Worm (Caenorhabditis elegans) whole organism, early embryonic: ENCODE data around the gene K09B3.1.

Experiments
- B0310.2 ChIP-seq: sonication (generic microtip); optimal IDR thresholded peaks from 2 replicates; lab custom pipeline; 2016; ENCODE audit warnings: mild to moderate bottlenecking, missing genetic modification characterization, missing compliant biosample characterization
- F13C5.2 ChIP-seq: sonication (generic microtip); optimal IDR thresholded peaks from 2 replicates; lab custom pipeline; 2017; ENCODE audit warnings: mild to moderate bottlenecking, missing genetic modification characterization, inconsistent platforms, missing compliant biosample characterization
- aly-1 ChIP-seq: sonication (generic microtip); optimal IDR thresholded peaks from 2 replicates; lab custom pipeline; 2016; ENCODE audit warnings: missing genetic modification characterization, missing compliant biosample characterization
- ama-1 ChIP-seq: fragments of 150-350 bp; optimal IDR thresholded peaks from 2 replicates; lab custom pipeline; 2014
- ceh-13 ChIP-seq: fragments of 200-800 bp; sonication (Bioruptor generic); optimal IDR thresholded peaks from 2 replicates; lab custom pipeline; 2018; ENCODE audit warnings: mild to moderate bottlenecking, missing genetic modification characterization, missing compliant biosample characterization
- ceh-36 ChIP-seq: sonication (generic microtip); optimal IDR thresholded peaks from 2 replicates; lab custom pipeline; 2016; ENCODE audit warnings: missing genetic modification characterization, inconsistent platforms, missing compliant biosample characterization
- ets-7 ChIP-seq: sonication (generic microtip); optimal IDR thresholded peaks from 2 replicates; lab custom pipeline; 2016; ENCODE audit warnings: missing genotype, missing genetic modification characterization, missing compliant biosample characterization
- flt-1 ChIP-seq: fragments of 200-800 bp; sonication (Bioruptor generic); IDR thresholded peaks from 2 replicates; pipeline ENCODE4 v1.3.6; 2022; ENCODE audit warnings: missing genetic modification characterization, missing compliant biosample characterization
- hmbx-1 ChIP-seq: sonication (generic microtip); optimal IDR thresholded peaks from 2 replicates; lab custom pipeline; 2016; ENCODE audit warnings: mild to moderate bottlenecking, missing genetic modification characterization, missing compliant biosample characterization
- hmg-4 ChIP-seq: fragments of 200-800 bp; sonication (Bioruptor generic); optimal IDR thresholded peaks from 2 replicates; lab custom pipeline; 2018; ENCODE audit warnings: mild to moderate bottlenecking, missing genetic modification characterization, missing compliant biosample characterization
- hnd-1 ChIP-seq: sonication (generic microtip); optimal IDR thresholded peaks from 2 replicates; lab custom pipeline; 2016; ENCODE audit warnings: missing genetic modification characterization, missing compliant biosample characterization
- pes-1 ChIP-seq: fragments of 200-800 bp; sonication (Bioruptor generic); IDR thresholded peaks from 2 replicates; pipeline ENCODE4 v1.3.6; 2022; ENCODE audit warnings: missing genetic modification reagents, missing genetic modification characterization, missing compliant biosample characterization
- scrt-1 ChIP-seq: fragments of 200-800 bp; sonication (Bioruptor generic); IDR thresholded peaks from 2 replicates; pipeline ENCODE4 v1.3.6; 2022; ENCODE audit warnings: missing genetic modification characterization, missing compliant biosample characterization
- sea-1 ChIP-seq: fragments of 200-800 bp; sonication (Bioruptor generic); conservative IDR thresholded peaks from 2 replicates; pipeline ENCODE4 v1.3.6; 2022; ENCODE audit warnings: missing genetic modification characterization, missing compliant biosample characterization
- tbx-11 ChIP-seq: fragments of 200-800 bp; sonication (Bioruptor generic); IDR thresholded peaks from 2 replicates; pipeline ENCODE4 v1.3.6; 2022; ENCODE audit warnings: missing genetic modification characterization, missing compliant biosample characterization
- tbx-37 ChIP-seq: fragments of 200-800 bp; sonication (Bioruptor generic); conservative IDR thresholded peaks from 2 replicates; pipeline ENCODE4 v1.3.6; 2022; ENCODE audit warnings: missing genetic modification reagents, missing genetic modification characterization, missing compliant biosample characterization
- tra-4 ChIP-seq: sonication (generic microtip); optimal IDR thresholded peaks from 2 replicates; lab custom pipeline; 2017; ENCODE audit warnings: missing genetic modification characterization, missing compliant biosample characterization

Gene K09B3.1

ce11 chrIV:3765457-3765856 is 29.1 kb upstream of the K09B3.1 start:
- TF ChIP-seq pes-1 (GFP tag; lab: Robert Waterston, UW), result no peak
- no peak for TF ChIP-seq flt-1 (GFP tag; lab: Robert Waterston, UW)
- TF ChIP-seq hnd-1 (tag; lab: Kevin White, UChicago), result no peak
- peak; percentile 17 for TF ChIP-seq hmg-4
- no peak for TF ChIP-seq scrt-1 (GFP tag; lab: Robert Waterston, UW)

ce11 chrIV:3766589-3766988 is 27.9 kb upstream of the K09B3.1 start, which contains the start of gene vab-2:
Gene vab-2, minus strand, starts transcription at chrIV:3766826.
- no peak for TF ChIP-seq pes-1 (GFP tag; lab: Robert Waterston, UW)
- TF ChIP-seq scrt-1 (GFP tag; lab: Robert Waterston, UW), result no peak
- TF ChIP-seq tbx-37 (GFP tag; lab: Robert Waterston, UW), result no peak
- TF ChIP-seq ama-1 (lab: Kevin White, UChicago), result no peak
- TF ChIP-seq F13C5.2 (tag; lab: Kevin White, UChicago), result no peak
- TF ChIP-seq hnd-1 (tag; lab: Kevin White, UChicago), result no peak
- TF ChIP-seq aly-1 (tag; lab: Kevin White, UChicago), result no peak
- TF ChIP-seq tra-4, result no peak
- no peak for TF ChIP-seq ceh-13 (GFP tag; lab: Kevin White, UChicago)
- no peak for TF ChIP-seq flt-1 (GFP tag; lab: Robert Waterston, UW)
- no peak for TF ChIP-seq hmg-4
- TF ChIP-seq B0310.2 (tag; lab: Kevin White, UChicago), result no peak
- TF ChIP-seq tbx-11 (GFP tag; lab: Robert Waterston, UW), result no peak
- no peak for TF ChIP-seq ets-7 (tag; lab: Kevin White, UChicago)
- no peak for TF ChIP-seq hmbx-1 (tag; lab: Kevin White, UChicago)
- TF ChIP-seq ceh-36 (tag; lab: Kevin White, UChicago), result no peak
- TF ChIP-seq sea-1 (GFP tag; lab: Robert Waterston, UW), result no peak

- TF ChIP-seq tra-4, result no peak
- TF ChIP-seq hmg-4, result peak; percentile 61
- TF ChIP-seq ets-7 (tag; lab: Kevin White, UChicago), result no peak
- TF ChIP-seq flt-1 (GFP tag; lab: Robert Waterston, UW), result no peak
Observed at ce11 chrIV:3767749-3768148, 26.8 kb upstream of the K09B3.1 start.

DNA sequence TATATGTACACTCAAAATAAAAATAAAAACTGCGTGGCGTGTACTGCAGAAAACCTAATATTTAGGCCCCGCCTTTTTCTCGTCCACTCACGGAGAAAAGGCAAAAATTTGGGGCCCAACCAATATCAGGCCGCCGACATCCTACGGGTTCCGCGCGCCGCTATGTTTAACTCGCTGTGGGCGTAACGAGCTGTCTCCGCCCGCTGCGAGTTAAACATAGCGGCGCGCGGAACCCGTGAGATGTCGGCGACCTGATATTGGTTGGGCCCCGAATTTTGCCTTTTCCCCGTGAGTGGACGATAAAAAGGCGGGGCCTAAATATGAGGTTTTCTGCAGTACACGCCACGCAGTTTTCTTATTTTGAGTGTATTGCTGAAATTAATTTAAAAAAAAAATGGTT is 23.4 kb upstream of the K09B3.1 start:
- TF ChIP-seq pes-1 (GFP tag; lab: Robert Waterston, UW), result peak; percentile 46; the same call in 1 of the 2 replicates

DNA sequence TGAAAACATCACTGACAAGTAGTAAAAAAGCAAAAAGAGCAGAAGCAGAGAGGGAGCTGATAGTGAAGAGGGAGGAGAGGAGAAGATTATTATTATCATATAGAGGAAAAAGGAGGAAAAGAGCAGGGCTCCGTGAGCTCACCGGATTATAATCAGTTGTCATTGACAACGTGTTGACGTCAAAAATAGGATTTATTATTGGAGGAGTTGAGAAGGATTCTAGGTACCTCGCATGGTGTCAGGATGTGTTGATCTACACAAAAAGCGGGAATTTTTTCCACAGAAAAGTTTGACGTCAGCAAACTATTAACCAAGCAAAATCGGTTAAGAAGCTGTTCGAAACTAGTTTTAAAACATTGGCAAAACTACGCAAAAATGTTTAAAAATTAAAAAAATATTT is 20.4 kb upstream of the K09B3.1 start:
- TF ChIP-seq ets-7 (tag; lab: Kevin White, UChicago), result no peak
- TF ChIP-seq hmg-4, result no peak
- no peak for TF ChIP-seq ceh-13 (GFP tag; lab: Kevin White, UChicago)
- TF ChIP-seq hmbx-1 (tag; lab: Kevin White, UChicago), result no peak
- TF ChIP-seq aly-1 (tag; lab: Kevin White, UChicago), result no peak
- TF ChIP-seq flt-1 (GFP tag; lab: Robert Waterston, UW), result no peak
- TF ChIP-seq ceh-36 (tag; lab: Kevin White, UChicago), result no peak
- no peak for TF ChIP-seq pes-1 (GFP tag; lab: Robert Waterston, UW)
- TF ChIP-seq sea-1 (GFP tag; lab: Robert Waterston, UW), result no peak
- no peak for TF ChIP-seq F13C5.2 (tag; lab: Kevin White, UChicago)
- TF ChIP-seq tra-4, result no peak
- TF ChIP-seq hnd-1 (tag; lab: Kevin White, UChicago), result no peak
- TF ChIP-seq scrt-1 (GFP tag; lab: Robert Waterston, UW), result no peak

DNA sequence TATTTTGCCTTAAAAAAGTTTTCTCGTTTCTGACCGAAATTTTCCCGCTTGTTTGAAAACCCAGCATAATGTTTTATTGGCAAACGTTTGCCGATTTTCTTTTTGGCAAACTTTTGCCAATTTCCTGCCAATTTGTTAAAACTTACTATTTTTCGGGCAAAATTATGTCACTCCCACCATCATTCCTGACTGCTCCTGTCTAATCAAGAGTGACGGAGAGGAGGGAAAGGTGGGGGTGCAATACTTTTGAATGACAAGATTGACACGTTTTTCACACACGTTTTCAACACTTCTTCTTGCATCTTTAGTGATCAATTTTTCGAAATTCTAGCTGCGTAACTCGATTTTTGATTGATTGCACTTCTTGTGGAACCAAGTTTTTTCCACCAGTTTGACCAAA is 13.0 kb upstream of the K09B3.1 start:
- TF ChIP-seq hmbx-1 (tag; lab: Kevin White, UChicago), result no peak
- no peak for TF ChIP-seq ceh-13 (GFP tag; lab: Kevin White, UChicago)
- TF ChIP-seq tbx-37 (GFP tag; lab: Robert Waterston, UW), result no peak
- TF ChIP-seq ama-1 (lab: Kevin White, UChicago), result no peak
- no peak for TF ChIP-seq sea-1 (GFP tag; lab: Robert Waterston, UW)
- no peak for TF ChIP-seq hnd-1 (tag; lab: Kevin White, UChicago)
- TF ChIP-seq flt-1 (GFP tag; lab: Robert Waterston, UW), result no peak
- TF ChIP-seq hmg-4, result no peak

- no peak for TF ChIP-seq hmg-4
- TF ChIP-seq tra-4, result no peak
- TF ChIP-seq ama-1 (lab: Kevin White, UChicago), result no peak
- no peak for TF ChIP-seq ets-7 (tag; lab: Kevin White, UChicago)
- no peak for TF ChIP-seq tbx-37 (GFP tag; lab: Robert Waterston, UW)
- no peak for TF ChIP-seq scrt-1 (GFP tag; lab: Robert Waterston, UW)
- no peak for TF ChIP-seq hnd-1 (tag; lab: Kevin White, UChicago)
- TF ChIP-seq hmbx-1 (tag; lab: Kevin White, UChicago), result no peak
- no peak for TF ChIP-seq B0310.2 (tag; lab: Kevin White, UChicago)
- TF ChIP-seq pes-1 (GFP tag; lab: Robert Waterston, UW), result no peak
- TF ChIP-seq aly-1 (tag; lab: Kevin White, UChicago), result no peak
- no peak for TF ChIP-seq flt-1 (GFP tag; lab: Robert Waterston, UW)
- TF ChIP-seq tbx-11 (GFP tag; lab: Robert Waterston, UW), result no peak
- no peak for TF ChIP-seq ceh-36 (tag; lab: Kevin White, UChicago)
Observed at ce11 chrIV:3783910-3784309, 10.6 kb upstream of the K09B3.1 start, which contains the start of gene glct-6. Gene glct-6, plus strand, starts transcription at chrIV:3784210.

DNA sequence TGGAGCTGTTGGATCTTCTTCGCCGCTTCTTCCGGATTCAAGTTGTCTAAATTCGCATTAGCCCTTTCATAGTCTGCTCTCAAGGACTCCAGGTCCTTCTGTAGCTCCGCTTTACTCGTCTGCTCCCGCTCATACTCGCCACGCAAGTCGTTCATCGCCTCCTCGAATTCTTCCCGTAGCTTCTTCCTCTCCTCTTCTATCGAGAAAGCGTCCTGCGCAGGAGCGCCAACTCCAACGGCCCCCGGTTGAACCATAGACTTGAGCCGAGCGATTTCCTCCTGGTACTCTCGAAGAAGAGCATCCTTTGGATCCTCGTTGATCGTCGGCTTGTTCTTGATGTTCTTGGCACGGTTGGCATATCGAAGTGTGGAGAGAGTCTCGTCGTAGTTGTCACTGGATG is 2.9 kb downstream of the K09B3.1 start:
- no peak for TF ChIP-seq tra-4
- no peak for TF ChIP-seq hmbx-1 (tag; lab: Kevin White, UChicago)
- TF ChIP-seq ceh-36 (tag; lab: Kevin White, UChicago), result no peak
- no peak for TF ChIP-seq ets-7 (tag; lab: Kevin White, UChicago)
- no peak for TF ChIP-seq hnd-1 (tag; lab: Kevin White, UChicago)
- TF ChIP-seq tbx-37 (GFP tag; lab: Robert Waterston, UW), result no peak
- TF ChIP-seq B0310.2 (tag; lab: Kevin White, UChicago), result no peak
- no peak for TF ChIP-seq sea-1 (GFP tag; lab: Robert Waterston, UW)
- TF ChIP-seq aly-1 (tag; lab: Kevin White, UChicago), result no peak
- TF ChIP-seq ama-1 (lab: Kevin White, UChicago), result no peak
- no peak for TF ChIP-seq ceh-13 (GFP tag; lab: Kevin White, UChicago)
- no peak for TF ChIP-seq F13C5.2 (tag; lab: Kevin White, UChicago)
- no peak for TF ChIP-seq pes-1 (GFP tag; lab: Robert Waterston, UW)
- no peak for TF ChIP-seq hmg-4
- no peak for TF ChIP-seq tbx-11 (GFP tag; lab: Robert Waterston, UW)
- no peak for TF ChIP-seq scrt-1 (GFP tag; lab: Robert Waterston, UW)
- TF ChIP-seq flt-1 (GFP tag; lab: Robert Waterston, UW), result no peak
